Worm (Caenorhabditis elegans) whole organism, L1 larva: ENCODE data around the gene C06E4.2.

Source experiments
- C04F5.9 ChIP-seq: sonication (generic microtip); optimal IDR thresholded peaks from 2 replicates; lab custom pipeline; 2016; ENCODE audit warnings: missing genetic modification characterization, missing compliant biosample characterization
- C16A3.4 ChIP-seq: fragments of 150-350 bp; optimal IDR thresholded peaks from 2 replicates; lab custom pipeline; 2014; ENCODE audit warnings: missing biosample characterization, missing genetic modification characterization
- C34B4.2 ChIP-seq: sonication (generic microtip); optimal IDR thresholded peaks from 2 replicates; lab custom pipeline; 2017; ENCODE audit warnings: mild to moderate bottlenecking, missing genetic modification characterization, missing compliant biosample characterization
- ama-1 ChIP-seq: fragments of 150-350 bp; optimal IDR thresholded peaks from 2 replicates; lab custom pipeline; 2014
- blmp-1 ChIP-seq: fragments of 150-350 bp; optimal IDR thresholded peaks from 2 replicates; lab custom pipeline; 2014; ENCODE audit warnings: missing biosample characterization, missing genetic modification characterization
- ceh-63 ChIP-seq: fragments of 200-800 bp; sonication (Bioruptor generic); optimal IDR thresholded peaks from 2 replicates; lab custom pipeline; 2018; ENCODE audit warnings: mild to moderate bottlenecking, missing genetic modification characterization, missing compliant biosample characterization
- ceh-88 ChIP-seq: fragments of 200-800 bp; sonication (Bioruptor generic); IDR thresholded peaks from 2 replicates; pipeline ENCODE4 v1.3.6; 2022; ENCODE audit warnings: missing genetic modification characterization, missing compliant biosample characterization
- ces-1 ChIP-seq: fragments of 150-350 bp; optimal IDR thresholded peaks from 2 replicates; lab custom pipeline; 2014; ENCODE audit warnings: missing biosample characterization, missing genetic modification reagents, missing genetic modification characterization
- egl-13 ChIP-seq: sonication (generic microtip); optimal IDR thresholded peaks from 2 replicates; lab custom pipeline; 2016; ENCODE audit warnings: missing genotype, missing genetic modification reagents, missing genetic modification characterization, missing compliant biosample characterization
- elt-2 ChIP-seq: sonication (generic microtip); optimal IDR thresholded peaks from 2 replicates; lab custom pipeline; 2016; ENCODE audit warnings: missing genetic modification characterization, mild to moderate bottlenecking, inconsistent platforms, missing compliant biosample characterization, missing genetic modification reagents
- elt-3 ChIP-seq, 6 experiments: fragments of 150-350 bp in 1 of 6; sonication (generic microtip); optimal IDR thresholded peaks; 2 replicates each; lab custom pipeline; 2017 to 2018; ENCODE audit warnings: missing biosample characterization in 6 of 6, missing genetic modification characterization in 6 of 6, inconsistent platforms in 1 of 6
- ets-5 ChIP-seq: fragments of 200-800 bp; sonication (Bioruptor generic); IDR thresholded peaks from 2 replicates; pipeline ENCODE4 v1.3.6; 2022; ENCODE audit warnings: missing genetic modification characterization, missing compliant biosample characterization
- fkh-4 ChIP-seq: sonication (generic microtip); optimal IDR thresholded peaks from 2 replicates; lab custom pipeline; 2016; ENCODE audit warnings: missing compliant biosample characterization, missing genetic modification characterization, borderline replicate concordance
- fos-1 ChIP-seq: fragments of 150-350 bp; optimal IDR thresholded peaks from 2 replicates; lab custom pipeline; 2014; ENCODE audit warnings: missing biosample characterization, missing genetic modification characterization
- grh-1 ChIP-seq: fragments of 200-800 bp; sonication (Bioruptor generic); IDR thresholded peaks from 2 replicates; pipeline ENCODE4 v1.3.6; 2022; ENCODE audit warnings: missing genetic modification reagents, missing genetic modification characterization, missing compliant biosample characterization
- hlh-17 ChIP-seq: fragments of 200-800 bp; sonication (Bioruptor generic); optimal IDR thresholded peaks from 2 replicates; lab custom pipeline; 2018; ENCODE audit warnings: missing genetic modification characterization, mild to moderate bottlenecking, missing compliant biosample characterization, moderate library complexity, borderline replicate concordance
- irx-1 ChIP-seq: sonication (generic microtip); optimal IDR thresholded peaks from 2 replicates; lab custom pipeline; 2016; ENCODE audit warnings: missing genetic modification characterization, missing compliant biosample characterization
- isw-1 ChIP-seq: fragments of 200-800 bp; sonication (Bioruptor generic); IDR thresholded peaks from 2 replicates; pipeline ENCODE4 v1.3.6; 2022; ENCODE audit warnings: missing genetic modification characterization, missing compliant biosample characterization
- jun-1 ChIP-seq: fragments of 150-350 bp; optimal IDR thresholded peaks from 2 replicates; lab custom pipeline; 2014; ENCODE audit warnings: missing biosample characterization, missing genetic modification reagents, missing genetic modification characterization
- lin-13 ChIP-seq: fragments of 150-350 bp; optimal IDR thresholded peaks from 2 replicates; lab custom pipeline; 2014; ENCODE audit warnings: missing biosample characterization, missing genetic modification reagents, missing genetic modification characterization
- lin-15B ChIP-seq: fragments of 150-350 bp; sonication (generic microtip); optimal IDR thresholded peaks from 3 replicates; lab custom pipeline; 2014; ENCODE audit warnings: missing biosample characterization, missing genetic modification characterization
- lin-39 ChIP-seq: fragments of 150-350 bp; optimal IDR thresholded peaks from 2 replicates; lab custom pipeline; 2014; ENCODE audit warnings: missing biosample characterization, missing genetic modification reagents, missing genetic modification characterization
- lir-3 ChIP-seq: sonication (generic microtip); optimal IDR thresholded peaks from 2 replicates; lab custom pipeline; 2016; ENCODE audit warnings: mild to moderate bottlenecking, missing genetic modification characterization, moderate library complexity, missing compliant biosample characterization; ENCODE audit not compliant: poor library complexity
- lsy-2 ChIP-seq, 2 experiments: fragments of 150-350 bp; optimal IDR thresholded peaks; 2 replicates each; lab custom pipeline; 2014; ENCODE audit warnings: missing biosample characterization in 2 of 2, missing genetic modification characterization in 2 of 2
- mef-2 ChIP-seq: fragments of 150-350 bp; optimal IDR thresholded peaks from 2 replicates; lab custom pipeline; 2014; ENCODE audit warnings: missing biosample characterization, missing genetic modification characterization
- nhr-11 ChIP-seq: fragments of 150-350 bp; optimal IDR thresholded peaks from 2 replicates; lab custom pipeline; 2014; ENCODE audit warnings: missing biosample characterization, missing genetic modification characterization
- nhr-19 ChIP-seq: fragments of 200-800 bp; sonication (Bioruptor generic); conservative IDR thresholded peaks from 2 replicates; pipeline ENCODE4 v1.3.6; 2022; ENCODE audit warnings: missing genetic modification characterization, missing compliant biosample characterization
- nhr-20 ChIP-seq: sonication (generic microtip); optimal IDR thresholded peaks from 2 replicates; lab custom pipeline; 2016; ENCODE audit warnings: mild to moderate bottlenecking, missing genetic modification characterization, missing compliant biosample characterization
- nhr-77 ChIP-seq: fragments of 150-350 bp; optimal IDR thresholded peaks from 2 replicates; lab custom pipeline; 2014; ENCODE audit warnings: missing biosample characterization, missing genetic modification characterization
- nhr-84 ChIP-seq: sonication (generic microtip); optimal IDR thresholded peaks from 2 replicates; lab custom pipeline; 2017; ENCODE audit warnings: missing biosample characterization, missing genetic modification characterization
- nhr-90 ChIP-seq: sonication (generic microtip); optimal IDR thresholded peaks from 2 replicates; lab custom pipeline; 2016; ENCODE audit warnings: mild to moderate bottlenecking, missing genetic modification characterization, missing compliant biosample characterization; ENCODE audit not compliant: poor library complexity
- pag-3 ChIP-seq: sonication (generic microtip); optimal IDR thresholded peaks from 2 replicates; lab custom pipeline; 2017; ENCODE audit warnings: missing genetic modification characterization, mild to moderate bottlenecking, missing compliant biosample characterization, antibody characterized with exemption, borderline replicate concordance; ENCODE audit not compliant: insufficient read depth
- pax-3 ChIP-seq: fragments of 200-800 bp; sonication (Bioruptor generic); optimal IDR thresholded peaks from 2 replicates; lab custom pipeline; 2018; ENCODE audit warnings: mild to moderate bottlenecking, missing genetic modification characterization, moderate library complexity, missing compliant biosample characterization
- rnt-1 ChIP-seq: sonication (generic microtip); optimal IDR thresholded peaks from 2 replicates; lab custom pipeline; 2016; ENCODE audit warnings: mild to moderate bottlenecking, missing genetic modification characterization, moderate library complexity, missing compliant biosample characterization
- sptf-1 ChIP-seq: fragments of 150-350 bp; optimal IDR thresholded peaks from 2 replicates; lab custom pipeline; 2014; ENCODE audit warnings: missing biosample characterization, missing genetic modification characterization
- sup-37 ChIP-seq: fragments of 200-800 bp; sonication (Bioruptor generic); optimal IDR thresholded peaks from 2 replicates; lab custom pipeline; 2018; ENCODE audit warnings: mild to moderate bottlenecking, missing genetic modification characterization, missing compliant biosample characterization
- tbx-2 ChIP-seq: sonication (generic microtip); optimal IDR thresholded peaks from 2 replicates; lab custom pipeline; 2016; ENCODE audit warnings: missing genetic modification characterization, missing compliant biosample characterization
- tlp-1 ChIP-seq: fragments of 150-350 bp; optimal IDR thresholded peaks from 2 replicates; lab custom pipeline; 2014; ENCODE audit warnings: missing biosample characterization, missing genetic modification characterization
- unc-30 ChIP-seq: sonication (generic microtip); optimal IDR thresholded peaks from 2 replicates; lab custom pipeline; 2017; ENCODE audit warnings: missing biosample characterization, missing genetic modification characterization
- unc-62 ChIP-seq: fragments of 150-350 bp; optimal IDR thresholded peaks from 2 replicates; lab custom pipeline; 2014; ENCODE audit warnings: missing biosample characterization, missing genetic modification reagents, missing genetic modification characterization
- unc-98 ChIP-seq: fragments of 200-800 bp; sonication (Bioruptor generic); IDR thresholded peaks from 2 replicates; pipeline ENCODE4 v1.3.6; 2022; ENCODE audit warnings: missing genetic modification characterization, missing compliant biosample characterization
- vab-15 ChIP-seq: sonication (generic microtip); optimal IDR thresholded peaks from 2 replicates; lab custom pipeline; 2017; ENCODE audit warnings: missing genotype, mild to moderate bottlenecking, missing genetic modification characterization, missing compliant biosample characterization
- zip-4 ChIP-seq: fragments of 200-800 bp; sonication (Bioruptor generic); optimal IDR thresholded peaks from 2 replicates; lab custom pipeline; 2018; ENCODE audit warnings: mild to moderate bottlenecking, missing genetic modification characterization, moderate library complexity, missing compliant biosample characterization
- ztf-11 ChIP-seq, 2 experiments: sonication (generic microtip); optimal IDR thresholded peaks; 2 replicates each; lab custom pipeline; 2016 to 2017; ENCODE audit warnings: missing genetic modification characterization in 2 of 2, missing biosample characterization in 1 of 2, missing compliant biosample characterization in 1 of 2
- ztf-4 ChIP-seq: fragments of 150-350 bp; optimal IDR thresholded peaks from 2 replicates; lab custom pipeline; 2014; ENCODE audit warnings: missing biosample characterization, missing genetic modification characterization

Gene C06E4.2

DNA sequence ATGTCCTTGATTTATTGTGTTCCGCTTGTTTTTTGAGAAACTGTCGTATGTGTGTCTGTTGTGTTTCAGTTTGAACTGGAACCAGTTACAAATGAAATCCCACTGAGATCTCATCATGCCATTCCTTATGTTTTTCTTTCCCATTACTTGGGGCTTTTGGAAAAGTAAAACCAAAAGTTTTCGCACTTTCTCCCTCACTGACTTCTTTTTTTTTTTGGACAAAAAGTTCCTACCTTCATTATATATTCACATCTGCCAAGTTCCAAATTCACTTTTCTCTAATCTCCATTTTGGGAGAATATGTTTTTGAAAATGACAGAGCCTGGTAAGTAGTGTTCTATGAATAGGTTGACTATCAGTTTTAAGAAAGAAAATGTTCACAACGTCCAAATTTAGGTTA, at the start of gene C06E4.2:
Gene C06E4.2 (plus strand): TSS at position 301 of the 400 bp plus-strand sequence.
- TF ChIP-seq blmp-1 (tag; lab: Kevin White, UChicago) (no peak), C34B4.2 (tag; lab: Kevin White, UChicago) (no peak), sup-37 (GFP tag; lab: Kevin White, UChicago) (no peak), jun-1 (tag; lab: Kevin White, UChicago) (no peak), ceh-88 (GFP tag; lab: Robert Waterston, UW) (no peak), lir-3 (tag; lab: Kevin White, UChicago) (no peak), unc-98 (GFP tag; lab: Robert Waterston, UW) (no peak), elt-3 (tag; optimal IDR thresholded peaks at IDR 0.05; lab: Kevin White, UChicago) (no peak), tlp-1 (tag; lab: Kevin White, UChicago) (no peak), pax-3 (tag; lab: Kevin White, UChicago) (no peak), ama-1 (lab: Kevin White, UChicago) (no peak), vab-15 (no peak), lsy-2 (tag; optimal IDR thresholded peaks at IDR 0.05; lab: Kevin White, UChicago) (no peak), nhr-90 (tag; lab: Kevin White, UChicago) (no peak), hlh-17 (GFP tag; lab: Kevin White, UChicago) (no peak), nhr-84 (tag; lab: Kevin White, UChicago) (no peak)

DNA sequence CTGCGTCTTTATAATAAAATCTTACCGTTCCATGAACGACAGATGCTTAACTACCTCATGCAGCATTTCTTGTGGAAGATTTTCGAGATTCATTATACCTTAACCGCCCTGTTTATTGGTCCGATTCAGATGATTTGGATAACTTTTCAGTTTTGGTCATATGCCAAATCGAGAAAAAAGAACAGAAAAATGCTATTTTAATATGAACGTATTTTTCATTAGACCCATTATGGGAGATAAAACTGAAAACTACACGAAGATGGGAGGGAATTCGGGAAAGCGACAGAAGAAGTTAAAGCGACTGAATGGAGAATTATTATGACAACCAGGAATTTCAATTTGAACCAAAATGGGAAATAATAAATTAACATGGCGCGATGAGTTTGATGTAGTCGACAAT, 49.7 kb upstream of the C06E4.2 start, which contains the start of gene R13A1.10:
Gene R13A1.10 (minus strand): TSS at position 101 of the 400 bp plus-strand sequence.
- no peak for TF ChIP-seq tbx-2 (tag; lab: Kevin White, UChicago)
- TF ChIP-seq nhr-19 = no peak
- TF ChIP-seq nhr-11 (tag; lab: Kevin White, UChicago) = no peak
- TF ChIP-seq lin-15B (tag; lab: Kevin White, UChicago) = no peak
- TF ChIP-seq unc-62 (GFP tag; lab: Kevin White, UChicago) = no peak

DNA sequence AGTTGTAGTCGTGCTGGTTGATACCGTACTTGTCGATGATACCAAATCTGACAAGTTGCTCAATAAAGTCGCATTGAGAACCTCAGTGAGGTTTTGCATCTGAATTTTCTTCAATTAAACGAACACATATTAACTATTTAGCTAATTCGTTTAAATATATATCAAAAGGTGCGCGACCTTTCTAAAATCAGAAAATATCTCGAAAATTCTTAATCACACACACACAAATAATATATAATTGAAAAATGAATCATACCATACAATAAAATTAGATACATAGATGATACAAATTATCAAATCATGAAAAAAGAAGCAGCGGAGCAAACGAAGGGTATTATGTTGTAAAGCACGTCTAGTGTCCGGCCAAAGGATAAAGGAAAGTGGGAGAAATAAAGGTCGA, 48.6 kb upstream of the C06E4.2 start, which contains the start of gene D2024.5:
Gene D2024.5 (minus strand): TSS at position 101 of the 400 bp plus-strand sequence.
- TF ChIP-seq zip-4 (GFP tag; lab: Kevin White, UChicago) (no peak), sptf-1 (tag; lab: Kevin White, UChicago) (no peak), egl-13 (no peak), fkh-4 (tag; lab: Kevin White, UChicago) (no peak), rnt-1 (tag; lab: Kevin White, UChicago) (no peak), unc-98 (GFP tag; lab: Robert Waterston, UW) (no peak), lin-13 (GFP tag; lab: Kevin White, UChicago) (no peak), hlh-17 (GFP tag; lab: Kevin White, UChicago) (no peak), unc-62 (GFP tag; lab: Kevin White, UChicago) (no peak), grh-1 (GFP tag; lab: Robert Waterston, UW) (no peak), elt-2 (tag; lab: Kevin White, UChicago) (no peak)
- TF ChIP-seq, all 84 proteins: peak for 0

DNA sequence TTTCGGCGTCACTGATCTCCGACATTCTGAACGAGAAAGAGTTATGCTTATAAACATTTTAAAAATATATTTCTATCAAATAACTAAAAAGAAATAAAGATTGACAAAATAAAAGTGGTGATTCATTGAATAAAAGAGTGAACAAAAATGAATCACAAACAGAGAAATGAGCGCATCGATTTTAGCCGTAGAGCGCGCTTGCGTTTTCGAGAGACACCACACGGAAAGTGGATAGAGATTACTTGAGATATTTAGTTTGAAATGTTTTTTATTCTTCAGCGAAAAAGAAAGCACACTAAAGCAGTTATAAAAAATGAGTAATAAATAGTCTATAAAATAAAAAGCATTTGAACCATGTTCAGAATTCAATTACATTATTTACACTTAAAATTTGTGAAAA, 46.6 kb upstream of the C06E4.2 start, which contains the start of gene cap-1:
Gene cap-1 (minus strand): TSS at position 26 of the 400 bp plus-strand sequence.
- peak; percentile 69 for TF ChIP-seq lir-3 (tag; lab: Kevin White, UChicago)
- no peak for TF ChIP-seq ceh-63
- peak; percentile 57 to 87 for TF ChIP-seq lsy-2 (tag; optimal IDR thresholded peaks at IDR 0.05; lab: Kevin White, UChicago)
- TF ChIP-seq irx-1 = peak; percentile 11
- TF ChIP-seq C04F5.9 (tag; lab: Kevin White, UChicago) = no peak
- no peak for TF ChIP-seq nhr-84 (tag; lab: Kevin White, UChicago)
- TF ChIP-seq jun-1 (tag; lab: Kevin White, UChicago) = peak; percentile 20
- TF ChIP-seq nhr-19 = 0 out of 2 replicates have a peak, but pooled peaks have one; percentile 13
- no peak for TF ChIP-seq ets-5 (GFP tag; lab: Robert Waterston, UW)
- peak; percentile 49 for TF ChIP-seq nhr-77 (tag; lab: Kevin White, UChicago)
- TF ChIP-seq lin-39 (tag; lab: Kevin White, UChicago) = no peak
- no peak for TF ChIP-seq zip-4 (GFP tag; lab: Kevin White, UChicago)
- no peak for TF ChIP-seq unc-98 (GFP tag; lab: Robert Waterston, UW)
- no peak for TF ChIP-seq unc-30
- peak; percentile 13 for TF ChIP-seq elt-2 (tag; lab: Kevin White, UChicago)
- TF ChIP-seq pag-3 (tag; lab: Kevin White, UChicago) = no peak
- peak; percentile 2 for TF ChIP-seq mef-2
- peak; percentile 32 for TF ChIP-seq isw-1 (GFP tag; lab: Robert Waterston, UW)
- TF ChIP-seq C16A3.4 = peak; percentile 82
- peak; percentile 58 for TF ChIP-seq fos-1
- TF ChIP-seq nhr-20 (tag; lab: Kevin White, UChicago) = peak; percentile 62
- TF ChIP-seq ztf-4 = no peak
- TF ChIP-seq ces-1 (GFP tag; lab: Kevin White, UChicago) = no peak
- no peak for TF ChIP-seq ztf-11 (tag; optimal IDR thresholded peaks at IDR 0.05; lab: Kevin White, UChicago)
